Worm (Caenorhabditis elegans) whole organism, L4 larva: ENCODE results near the gene M04B2.2.
A peak's percentile ranks its signal among the peaks of the same experiment; 100 is the strongest.

Experiments
- D1046.2 ChIP-seq: fragments of 200-800 bp; sonication (Bioruptor generic); IDR thresholded peaks from 2 replicates; pipeline ENCODE4 v1.3.6; 2022; ENCODE audit warnings: missing genetic modification characterization, missing compliant biosample characterization
- F10B5.3 ChIP-seq: sonication (generic microtip); optimal IDR thresholded peaks from 2 replicates; lab custom pipeline; 2016; ENCODE audit warnings: mild to moderate bottlenecking, missing genetic modification characterization, missing compliant biosample characterization
- F49E8.2 ChIP-seq: sonication (generic microtip); optimal IDR thresholded peaks from 2 replicates; lab custom pipeline; 2016; ENCODE audit warnings: missing compliant biosample characterization, mild to moderate bottlenecking, missing genetic modification characterization, borderline replicate concordance
- R02D3.7 ChIP-seq: fragments of 150-350 bp; sonication (generic microtip); optimal IDR thresholded peaks from 3 replicates; lab custom pipeline; 2014; ENCODE audit warnings: missing biosample characterization, missing genetic modification characterization
- T20F7.1 ChIP-seq: fragments of 200-800 bp; sonication (Bioruptor generic); optimal IDR thresholded peaks from 2 replicates; lab custom pipeline; 2018; ENCODE audit warnings: mild to moderate bottlenecking, missing genetic modification characterization, missing compliant biosample characterization
- Y105C5A.15 ChIP-seq: fragments of 200-800 bp; sonication (Bioruptor generic); IDR thresholded peaks from 2 replicates; pipeline ENCODE4 v1.3.6; 2022; ENCODE audit warnings: missing genetic modification characterization, missing compliant biosample characterization
- Y48G9A.11 ChIP-seq: fragments of 200-800 bp; sonication (Bioruptor generic); IDR thresholded peaks from 2 replicates; pipeline ENCODE4 v1.3.6; 2022; ENCODE audit warnings: missing genetic modification reagents, missing genetic modification characterization, missing compliant biosample characterization
- Y75B8A.6 ChIP-seq: fragments of 200-800 bp; sonication (Bioruptor generic); IDR thresholded peaks from 2 replicates; pipeline ENCODE4 v1.3.6; 2022; ENCODE audit warnings: missing genetic modification reagents, missing genetic modification characterization, missing compliant biosample characterization
- ama-1 ChIP-seq: fragments of 150-350 bp; optimal IDR thresholded peaks from 2 replicates; lab custom pipeline; 2014; ENCODE audit warnings: inconsistent platforms, mixed read lengths
- arid-1 ChIP-seq: fragments of 200-800 bp; sonication (Bioruptor generic); conservative IDR thresholded peaks from 2 replicates; pipeline ENCODE4 v1.3.6; 2022; ENCODE audit warnings: missing genetic modification reagents, missing genetic modification characterization, missing compliant biosample characterization
- attf-4 ChIP-seq: sonication (generic microtip); optimal IDR thresholded peaks from 3 replicates; lab custom pipeline; 2017; ENCODE audit warnings: missing biosample characterization, missing genetic modification characterization
- ceh-32 ChIP-seq: sonication (generic microtip); optimal IDR thresholded peaks from 2 replicates; lab custom pipeline; 2016; ENCODE audit warnings: mild to moderate bottlenecking, missing genetic modification characterization, missing compliant biosample characterization; ENCODE audit not compliant: poor library complexity
- ceh-44 ChIP-seq: fragments of 200-800 bp; sonication (Bioruptor generic); IDR thresholded peaks from 2 replicates; pipeline ENCODE4 v1.3.6; 2022; ENCODE audit warnings: missing genetic modification reagents, missing genetic modification characterization, missing compliant biosample characterization
- ceh-62 ChIP-seq: sonication (generic microtip); optimal IDR thresholded peaks from 2 replicates; lab custom pipeline; 2017; ENCODE audit warnings: missing biosample characterization, missing genetic modification characterization
- cey-2 ChIP-seq: sonication (generic microtip); optimal IDR thresholded peaks from 3 replicates; lab custom pipeline; 2017; ENCODE audit warnings: missing genetic modification characterization, mild to moderate bottlenecking, missing compliant biosample characterization, antibody characterized with exemption, borderline replicate concordance; ENCODE audit not compliant: insufficient read depth
- ctbp-1 ChIP-seq: fragments of 200-800 bp; sonication (Bioruptor generic); IDR thresholded peaks from 2 replicates; pipeline ENCODE4 v1.3.6; 2022; ENCODE audit warnings: missing genetic modification reagents, missing genetic modification characterization, missing compliant biosample characterization
- dmd-8 ChIP-seq: fragments of 200-800 bp; sonication (Bioruptor generic); IDR thresholded peaks from 2 replicates; pipeline ENCODE4 v1.3.6; 2022; ENCODE audit warnings: missing genetic modification characterization, missing compliant biosample characterization
- dmd-9 ChIP-seq: fragments of 200-800 bp; sonication (Bioruptor generic); IDR thresholded peaks from 2 replicates; pipeline ENCODE4 v1.3.6; 2022; ENCODE audit warnings: missing genetic modification reagents, missing genetic modification characterization, missing compliant biosample characterization
- dve-1 ChIP-seq: sonication (generic microtip); optimal IDR thresholded peaks from 2 replicates; lab custom pipeline; 2017; ENCODE audit warnings: antibody characterized with exemption, mild to moderate bottlenecking, missing genetic modification characterization, missing compliant biosample characterization; ENCODE audit not compliant: insufficient read depth
- egl-27 ChIP-seq: sonication (generic microtip); optimal IDR thresholded peaks from 3 replicates; lab custom pipeline; 2017; ENCODE audit warnings: missing biosample characterization, missing genetic modification reagents, missing genetic modification characterization
- fos-1 ChIP-seq: fragments of 150-350 bp; optimal IDR thresholded peaks from 2 replicates; lab custom pipeline; 2014; ENCODE audit warnings: missing biosample characterization, missing genetic modification characterization
- gei-8 ChIP-seq: fragments of 200-800 bp; sonication (Bioruptor generic); optimal IDR thresholded peaks from 2 replicates; lab custom pipeline; 2018; ENCODE audit warnings: mild to moderate bottlenecking, missing genetic modification characterization, missing compliant biosample characterization
- hif-1 ChIP-seq, 2 experiments: sonication (generic microtip); optimal IDR thresholded peaks; 2 replicates each; lab custom pipeline; 2016 to 2017; ENCODE audit warnings: missing compliant biosample characterization in 2 of 2, missing genetic modification characterization in 2 of 2, missing genetic modification reagents in 2 of 2, missing genotype in 2 of 2, mild to moderate bottlenecking in 1 of 2
- hmg-1.1 ChIP-seq: fragments of 200-800 bp; sonication (Bioruptor generic); IDR thresholded peaks from 2 replicates; pipeline ENCODE4 v1.3.6; 2022; ENCODE audit warnings: missing genetic modification reagents, missing genetic modification characterization, missing compliant biosample characterization
- jun-1 ChIP-seq: fragments of 150-350 bp; optimal IDR thresholded peaks from 2 replicates; lab custom pipeline; 2014; ENCODE audit warnings: missing biosample characterization, missing genetic modification reagents, missing genetic modification characterization
- lim-7 ChIP-seq: fragments of 200-800 bp; sonication (Bioruptor generic); IDR thresholded peaks from 2 replicates; pipeline ENCODE4 v1.3.6; 2022; ENCODE audit warnings: missing genetic modification characterization, missing compliant biosample characterization
- lin-1 ChIP-seq: fragments of 200-800 bp; sonication (Bioruptor generic); IDR thresholded peaks from 2 replicates; pipeline ENCODE4 v1.3.6; 2022; ENCODE audit warnings: missing genetic modification reagents, missing genetic modification characterization, missing compliant biosample characterization
- lin-13 ChIP-seq: fragments of 150-350 bp; optimal IDR thresholded peaks from 2 replicates; lab custom pipeline; 2014; ENCODE audit warnings: missing biosample characterization, missing genetic modification reagents, missing genetic modification characterization
- lin-39 ChIP-seq: fragments of 150-350 bp; optimal IDR thresholded peaks from 2 replicates; lab custom pipeline; 2014; ENCODE audit warnings: missing biosample characterization, missing genetic modification reagents, missing genetic modification characterization
- madf-5 ChIP-seq, 2 experiments: fragments of 200-800 bp; sonication (Bioruptor generic); IDR thresholded peaks; 2 replicates each; pipeline ENCODE4 v1.3.6; 2022; ENCODE audit warnings: missing compliant biosample characterization in 2 of 2, missing genetic modification characterization in 2 of 2
- mdt-29 ChIP-seq: fragments of 200-800 bp; sonication (Bioruptor generic); IDR thresholded peaks from 2 replicates; pipeline ENCODE4 v1.3.6; 2022; ENCODE audit warnings: missing genetic modification reagents, missing genetic modification characterization, missing compliant biosample characterization
- mep-1 ChIP-seq: fragments of 150-350 bp; sonication (generic microtip); optimal IDR thresholded peaks from 3 replicates; lab custom pipeline; 2014; ENCODE audit warnings: missing biosample characterization, missing genetic modification characterization
- mes-2 ChIP-seq: sonication (generic microtip); optimal IDR thresholded peaks from 2 replicates; lab custom pipeline; 2016; ENCODE audit warnings: missing genotype, mild to moderate bottlenecking, missing genetic modification characterization, missing compliant biosample characterization; ENCODE audit not compliant: poor library complexity, severe bottlenecking
- mxl-2 ChIP-seq: fragments of 200-800 bp; sonication (Bioruptor generic); conservative IDR thresholded peaks from 2 replicates; pipeline ENCODE4 v1.3.6; 2022; ENCODE audit warnings: missing genetic modification reagents, missing genetic modification characterization, missing compliant biosample characterization
- mxl-3 ChIP-seq: fragments of 200-800 bp; sonication (Bioruptor generic); optimal IDR thresholded peaks from 2 replicates; lab custom pipeline; 2018; ENCODE audit warnings: mild to moderate bottlenecking, missing genetic modification characterization, missing compliant biosample characterization
- nhr-10 ChIP-seq: fragments of 150-350 bp; optimal IDR thresholded peaks from 2 replicates; lab custom pipeline; 2014; ENCODE audit warnings: missing biosample characterization, missing genetic modification characterization
- nhr-102 ChIP-seq: sonication (generic microtip); optimal IDR thresholded peaks from 2 replicates; lab custom pipeline; 2016; ENCODE audit warnings: mild to moderate bottlenecking, missing genetic modification characterization, moderate library complexity, missing compliant biosample characterization
- nhr-111 ChIP-seq: fragments of 200-800 bp; sonication (Bioruptor generic); optimal IDR thresholded peaks from 2 replicates; lab custom pipeline; 2018; ENCODE audit warnings: mild to moderate bottlenecking, missing genetic modification characterization, missing compliant biosample characterization
- nhr-237 ChIP-seq: sonication (generic microtip); optimal IDR thresholded peaks from 2 replicates; lab custom pipeline; 2017; ENCODE audit warnings: missing biosample characterization, missing genetic modification characterization
- php-3 ChIP-seq: fragments of 200-800 bp; sonication (Bioruptor generic); IDR thresholded peaks from 2 replicates; pipeline ENCODE4 v1.3.6; 2022; ENCODE audit warnings: missing genetic modification reagents, missing genetic modification characterization, missing compliant biosample characterization
- saeg-2 ChIP-seq: fragments of 200-800 bp; sonication (Bioruptor generic); IDR thresholded peaks from 2 replicates; pipeline ENCODE4 v1.3.6; 2022; ENCODE audit warnings: missing genetic modification reagents, missing genetic modification characterization, missing compliant biosample characterization
- set-16 ChIP-seq: fragments of 200-800 bp; sonication (Bioruptor generic); IDR thresholded peaks from 2 replicates; pipeline ENCODE4 v1.3.6; 2022; ENCODE audit warnings: missing genetic modification reagents, missing genetic modification characterization, missing compliant biosample characterization
- snpc-4 ChIP-seq: fragments of 150-350 bp; optimal IDR thresholded peaks from 2 replicates; lab custom pipeline; 2014; ENCODE audit warnings: missing biosample characterization, missing genetic modification characterization
- spr-1 ChIP-seq: sonication (generic microtip); optimal IDR thresholded peaks from 2 replicates; lab custom pipeline; 2016; ENCODE audit warnings: mild to moderate bottlenecking, missing genetic modification characterization, missing compliant biosample characterization
- tra-1 ChIP-seq: fragments of 200-800 bp; sonication (Bioruptor generic); IDR thresholded peaks from 2 replicates; pipeline ENCODE4 v1.3.6; 2022; ENCODE audit warnings: missing genetic modification reagents, missing genetic modification characterization, missing compliant biosample characterization
- unc-130 ChIP-seq: sonication (generic microtip); optimal IDR thresholded peaks from 2 replicates; lab custom pipeline; 2016; ENCODE audit warnings: missing genetic modification reagents, missing genetic modification characterization, missing compliant biosample characterization
- unc-62 ChIP-seq, 3 experiments: fragments of 150-350 bp in 1 of 3; sonication (generic microtip); optimal IDR thresholded peaks in 2 of 3; peaks in 1 of 3; 1 replicate in 1 of 3; 2 replicates in 2 of 3; lab custom pipeline; 2014 to 2017; ENCODE audit warnings: missing biosample characterization in 3 of 3, missing genetic modification characterization in 3 of 3, missing genetic modification reagents in 3 of 3, missing genotype in 1 of 3
- zfp-2 ChIP-seq: sonication (generic microtip); optimal IDR thresholded peaks from 2 replicates; lab custom pipeline; 2016; ENCODE audit warnings: mild to moderate bottlenecking, missing genetic modification characterization, missing compliant biosample characterization
- ztf-7 ChIP-seq: fragments of 150-350 bp; optimal IDR thresholded peaks from 2 replicates; lab custom pipeline; 2014; ENCODE audit warnings: missing biosample characterization, missing genetic modification characterization

The M04B2.2 gene

ce11 chrIV:11522225-11522952 is 5.5 kb upstream of the M04B2.2 start (continued):
- TF ChIP-seq tra-1 (GFP tag; lab: Robert Waterston, UW) = no peak
- no peak for TF ChIP-seq ceh-62 (tag; lab: Kevin White, UChicago)
- no peak for TF ChIP-seq zfp-2 (tag; lab: Kevin White, UChicago)
- TF ChIP-seq jun-1 (tag; lab: Kevin White, UChicago) = peak; percentile 43
- TF ChIP-seq ztf-7 (tag; lab: Kevin White, UChicago) = peak; percentile 18
- TF ChIP-seq T20F7.1 (GFP tag; lab: Kevin White, UChicago) = peak; percentile 88
- no peak for TF ChIP-seq unc-130 (GFP tag; lab: Kevin White, UChicago)
- TF ChIP-seq Y105C5A.15 (GFP tag; lab: Robert Waterston, UW) = no peak
- TF ChIP-seq gei-8 (GFP tag; lab: Kevin White, UChicago) = no peak
- TF ChIP-seq lin-13 (GFP tag; lab: Kevin White, UChicago) = peak; percentile 31
- no peak for TF ChIP-seq attf-4 (tag; lab: Kevin White, UChicago)
- no peak for TF ChIP-seq fos-1 (tag; lab: Kevin White, UChicago)
- TF ChIP-seq mdt-29 (GFP tag; lab: Robert Waterston, UW) = no peak
- no peak for TF ChIP-seq nhr-237 (tag; lab: Kevin White, UChicago)
- no peak for TF ChIP-seq madf-5 (GFP tag; IDR thresholded peaks at IDR 0.05; lab: Robert Waterston, UW)
- TF ChIP-seq unc-62 (GFP tag; optimal IDR thresholded peaks at IDR 0.05 in 1 of 2; lab: Kevin White, UChicago) = peak in 1 of 2 experiments; percentile 97
- no peak for TF ChIP-seq unc-62 (tag; optimal IDR thresholded peaks at IDR 0.05; lab: Kevin White, UChicago)
- TF ChIP-seq Y75B8A.6 (GFP tag; lab: Robert Waterston, UW) = no peak
- peak in 1 of 2 experiments; percentile 28 for TF ChIP-seq hif-1 (tag; optimal IDR thresholded peaks at IDR 0.05; lab: Kevin White, UChicago)
- TF ChIP-seq mxl-3 = no peak
- TF ChIP-seq snpc-4 (tag; lab: Kevin White, UChicago) = no peak
- no peak for TF ChIP-seq egl-27
- TF ChIP-seq arid-1 = no peak
- 0 out of 2 replicates have a peak, but pooled peaks have one; percentile 21 for TF ChIP-seq saeg-2
- no peak for TF ChIP-seq mxl-2 (GFP tag; lab: Robert Waterston, UW)
- TF ChIP-seq ctbp-1 = no peak
- peak; percentile 80 for TF ChIP-seq dve-1 (tag; lab: Kevin White, UChicago)
- TF ChIP-seq cey-2 = no peak
- no peak for TF ChIP-seq ceh-32 (tag; lab: Kevin White, UChicago)
- TF ChIP-seq mes-2 (tag; lab: Kevin White, UChicago) = peak; percentile 67
- TF ChIP-seq php-3 (GFP tag; lab: Robert Waterston, UW) = no peak
- TF ChIP-seq lin-39 (tag; lab: Kevin White, UChicago) = no peak
- TF ChIP-seq R02D3.7 (tag; lab: Kevin White, UChicago) = no peak
- TF ChIP-seq ama-1 (lab: Kevin White, UChicago) = peak; percentile 13
- no peak for TF ChIP-seq F49E8.2 (tag; lab: Kevin White, UChicago)
- TF ChIP-seq lim-7 (GFP tag; lab: Robert Waterston, UW) = no peak
- TF ChIP-seq Y48G9A.11 (GFP tag; lab: Robert Waterston, UW) = peak; percentile 77
- TF ChIP-seq dmd-8 (GFP tag; lab: Robert Waterston, UW) = no peak
- TF ChIP-seq nhr-10 (tag; lab: Kevin White, UChicago) = no peak
- peak; percentile 43 for TF ChIP-seq hmg-1.1 (GFP tag; lab: Robert Waterston, UW)
- TF ChIP-seq nhr-102 (tag; lab: Kevin White, UChicago) = peak; percentile 61
- no peak for TF ChIP-seq lin-1
- no peak for TF ChIP-seq nhr-111 (GFP tag; lab: Kevin White, UChicago)
- TF ChIP-seq ceh-44 (GFP tag; lab: Robert Waterston, UW) = no peak
- no peak for TF ChIP-seq dmd-9 (GFP tag; lab: Robert Waterston, UW)
- TF ChIP-seq mep-1 (tag; lab: Kevin White, UChicago) = peak; percentile 94
- TF ChIP-seq spr-1 (tag; lab: Kevin White, UChicago) = no peak
- no peak for TF ChIP-seq D1046.2 (GFP tag; lab: Robert Waterston, UW)
- TF ChIP-seq set-16 (GFP tag; lab: Robert Waterston, UW) = no peak
- TF ChIP-seq F10B5.3 (tag; lab: Kevin White, UChicago) = no peak
